Fruit fly (Drosophila melanogaster): ENCODE data around the gene TBC1D23.
A peak's percentile ranks its signal among the peaks of the same experiment; 100 is the strongest.

TBC1D23 gene

DNA sequence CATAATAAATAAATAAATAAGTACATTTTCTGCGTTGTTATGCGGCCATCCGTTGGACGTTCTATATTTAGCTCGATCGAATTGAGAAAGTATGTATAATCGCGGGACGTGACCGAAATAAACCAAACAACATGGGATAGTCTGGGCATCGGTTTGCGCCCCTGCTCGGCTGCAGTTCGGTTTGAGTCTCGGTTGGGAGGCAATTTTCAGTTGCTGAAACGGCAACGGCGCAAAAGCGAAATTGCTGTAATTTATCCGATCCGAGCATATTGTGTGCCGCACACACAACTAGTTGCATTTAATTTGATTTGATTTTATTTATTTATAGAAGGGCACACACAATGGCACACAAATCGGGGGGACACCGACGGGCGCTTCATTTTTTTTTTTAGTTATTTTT, 11.0 kb upstream of the TBC1D23 start (continued):
- TF ChIP-seq CG16813 (GFP tag; IDR thresholded peaks at IDR 0.05; ENCODE audit: partially characterized antibody): peak; percentile 36; the same call in 1 of the 3 replicates
- TF ChIP-seq vvl (GFP tag; IDR thresholded peaks at IDR 0.05): peak; percentile 13; the same call in 1 of the 2 replicates
- no peak for TF ChIP-seq CG4820 (GFP tag; optimal IDR thresholded peaks at IDR 0.05)
- TF ChIP-seq CG31365 (tag; optimal IDR thresholded peaks at IDR 0.05): no peak
- peak; percentile 21 for TF ChIP-seq ewg (GFP tag; optimal IDR thresholded peaks at IDR 0.05)
- no peak for TF ChIP-seq tll (GFP tag; optimal IDR thresholded peaks at IDR 0.05)
- TF ChIP-seq E2f2 (GFP tag; IDR thresholded peaks at IDR 0.05): peak; percentile 11; the same call in 1 of the 2 replicates
- peak; percentile 48 for TF ChIP-seq pita (GFP tag; optimal IDR thresholded peaks at IDR 0.05)
- TF ChIP-seq prd (optimal IDR thresholded peaks at IDR 0.05): no peak
- TF ChIP-seq prd (GFP tag; IDR thresholded peaks at IDR 0.05): 0 out of 3 replicates have a peak, but pooled peaks have one; percentile 30
- TF ChIP-seq Pdp1 (GFP tag; optimal IDR thresholded peaks at IDR 0.05): peak in 1 of 2 experiments; percentile 32
- TF ChIP-seq CG4424 (GFP tag; optimal IDR thresholded peaks at IDR 0.05): no peak
- peak; percentile 7 for TF ChIP-seq stwl (tag; optimal IDR thresholded peaks at IDR 0.05)
- TF ChIP-seq E2f1 (GFP tag; IDR thresholded peaks at IDR 0.05): 0 out of 2 replicates have a peak, but pooled peaks have one; percentile 22
- peak; percentile 2 for TF ChIP-seq YL-1 (GFP tag; optimal IDR thresholded peaks at IDR 0.05)
- TF ChIP-seq Hr78 (GFP tag; optimal IDR thresholded peaks at IDR 0.05): no peak
- TF ChIP-seq CG2199 (GFP tag; IDR thresholded peaks at IDR 0.05): 0 out of 3 replicates have a peak, but pooled peaks have one; percentile 52
- 0 out of 3 replicates have a peak, but pooled peaks have one; percentile 31 for TF ChIP-seq Dbx (GFP tag; IDR thresholded peaks at IDR 0.05)
- TF ChIP-seq CG13624 (GFP tag; optimal IDR thresholded peaks at IDR 0.05): no peak
- TF ChIP-seq Ets65A (GFP tag): peak; percentile 35
- TF ChIP-seq bcd (GFP tag; optimal IDR thresholded peaks at IDR 0.05): no peak
- TF ChIP-seq CG34422 (GFP tag; IDR thresholded peaks at IDR 0.05): 0 out of 3 replicates have a peak, but pooled peaks have one; percentile 21
- peak; percentile 11 for TF ChIP-seq gfzf (GFP tag; optimal IDR thresholded peaks at IDR 0.05)
- no peak for TF ChIP-seq CG4360 (GFP tag; IDR thresholded peaks at IDR 0.05)
- TF ChIP-seq CG18599 (GFP tag; optimal IDR thresholded peaks at IDR 0.05): no peak
- no peak for TF ChIP-seq Hey (tag; optimal IDR thresholded peaks at IDR 0.05)
- no peak for TF ChIP-seq CG42726 (GFP tag; IDR thresholded peaks at IDR 0.05; ENCODE audit: partially characterized antibody)
- TF ChIP-seq CG10267 (tag; optimal IDR thresholded peaks at IDR 0.05): no peak
- peak; percentile 63 for TF ChIP-seq CTCF (GFP tag; optimal IDR thresholded peaks at IDR 0.05)
- TF ChIP-seq chinmo (GFP tag; IDR thresholded peaks at IDR 0.05; ENCODE audit: partially characterized antibody): 0 out of 4 replicates have a peak, but pooled peaks have one; percentile 11
- TF ChIP-seq slbo (GFP tag; IDR thresholded peaks at IDR 0.05): 0 out of 2 replicates have a peak, but pooled peaks have one; percentile 11
- TF ChIP-seq CG3847 (GFP tag; IDR thresholded peaks at IDR 0.05): 0 out of 2 replicates have a peak, but pooled peaks have one; percentile 7

dm6 chr2L:1118880-1119809, 10.0 kb upstream of the TBC1D23 start:
- TF ChIP-seq dimm (GFP tag; IDR thresholded peaks at IDR 0.05) (no peak), caup (GFP tag; optimal IDR thresholded peaks at IDR 0.05; ENCODE audit: severe bottlenecking) (peak; percentile 70), CTCF (GFP tag; optimal IDR thresholded peaks at IDR 0.05) (no peak), CG18262 (tag; optimal IDR thresholded peaks at IDR 0.05) (peak; percentile 50), CG6791 (GFP tag; IDR thresholded peaks at IDR 0.05; ENCODE audit: partially characterized antibody) (no peak), CG8359 (GFP tag; optimal IDR thresholded peaks at IDR 0.05; ENCODE audit: borderline replicate concordance) (no peak), CG3407 (GFP tag; optimal IDR thresholded peaks at IDR 0.05) (peak; percentile 21), cato (GFP tag; optimal IDR thresholded peaks at IDR 0.05; ENCODE audit: borderline replicate concordance) (peak; percentile 24), ash1 (GFP tag; optimal IDR thresholded peaks at IDR 0.05) (no peak), CG15601 (tag; optimal IDR thresholded peaks at IDR 0.05) (no peak), bbx (GFP tag; IDR thresholded peaks at IDR 0.05; ENCODE audit: partially characterized antibody) (peak; percentile 20; the same call in 1 of the 2 replicates), grau (tag; optimal IDR thresholded peaks at IDR 0.05) (peak; percentile 78), kni (GFP tag; optimal IDR thresholded peaks at IDR 0.05) (no peak), CG12155 (GFP tag; optimal IDR thresholded peaks at IDR 0.05) (peak; percentile 85), Blimp-1 (GFP tag; optimal IDR thresholded peaks at IDR 0.05) (peak; percentile 46), Dref (GFP tag; IDR thresholded peaks at IDR 0.05) (0 out of 2 replicates have a peak, but pooled peaks have one; percentile 23), Usf (GFP tag; optimal IDR thresholded peaks at IDR 0.05) (peak; percentile 56)

All from whole organism, embryonic.